Fruit fly (Drosophila melanogaster) whole organism, embryonic: ENCODE results near the gene CG33768.
A peak's percentile ranks its signal among the peaks of the same experiment; 100 is the strongest.

Source experiments
- Atf6 ChIP-seq: fragments of 200-800 bp; sonication (Bioruptor generic); IDR thresholded peaks from 2 replicates; pipeline ENCODE4 v1.3.6; 2022; ENCODE audit warnings: missing biosample characterization, missing genetic modification characterization
- B-H1 ChIP-seq: fragments of 200-800 bp; sonication (Bioruptor generic); IDR thresholded peaks from 3 replicates; pipeline ENCODE4 v1.3.6; 2022; ENCODE audit warnings: missing biosample characterization, missing genetic modification characterization
- B-H2 ChIP-seq: fragments of 200-800 bp; sonication (Bioruptor generic); optimal IDR thresholded peaks from 2 replicates; lab custom pipeline; 2018; ENCODE audit warnings: missing biosample characterization, mild to moderate bottlenecking, missing genetic modification characterization
- BtbVII ChIP-seq: fragments of 200-800 bp; sonication (Bioruptor generic); optimal IDR thresholded peaks from 3 replicates; lab custom pipeline; 2017; ENCODE audit warnings: missing biosample characterization, mild to moderate bottlenecking, missing genetic modification characterization
- CG10979 ChIP-seq: fragments of 200-800 bp; sonication (Bioruptor generic); optimal IDR thresholded peaks from 2 replicates; lab custom pipeline; 2018; ENCODE audit warnings: missing biosample characterization, mild to moderate bottlenecking, missing genetic modification characterization, moderate library complexity
- CG11093 ChIP-seq: fragments of 200-800 bp; sonication (Bioruptor generic); IDR thresholded peaks from 3 replicates; pipeline ENCODE4 v1.3.6; 2022; ENCODE audit warnings: missing biosample characterization, missing genetic modification characterization
- CG11504 ChIP-seq: fragments of 200-800 bp; sonication (Bioruptor generic); optimal IDR thresholded peaks from 3 replicates; lab custom pipeline; 2019; ENCODE audit warnings: missing biosample characterization, mild to moderate bottlenecking, missing genetic modification characterization, moderate library complexity
- CG11723 ChIP-seq: fragments of 200-800 bp; sonication (Bioruptor generic); optimal IDR thresholded peaks from 2 replicates; lab custom pipeline; 2017; ENCODE audit warnings: missing biosample characterization, mild to moderate bottlenecking, missing genetic modification characterization
- CG12104 ChIP-seq: fragments of 200-800 bp; sonication (Bioruptor generic); optimal IDR thresholded peaks from 3 replicates; lab custom pipeline; 2016; ENCODE audit warnings: missing biosample characterization, missing genetic modification characterization
- CG12155 ChIP-seq: fragments of 200-800 bp; sonication (Bioruptor generic); optimal IDR thresholded peaks from 3 replicates; lab custom pipeline; 2016; ENCODE audit warnings: missing biosample characterization, missing genetic modification characterization
- CG12299 ChIP-seq: fragments of 200-800 bp; sonication (Bioruptor generic); optimal IDR thresholded peaks from 2 replicates; lab custom pipeline; 2018; ENCODE audit warnings: missing biosample characterization, mild to moderate bottlenecking, missing genetic modification characterization
- CG12769 ChIP-seq: fragments of 200-800 bp; sonication (Bioruptor generic); optimal IDR thresholded peaks from 2 replicates; lab custom pipeline; 2019; ENCODE audit warnings: missing biosample characterization, mild to moderate bottlenecking, missing genetic modification characterization, moderate library complexity
- CG13123 ChIP-seq: fragments of 200-800 bp; sonication (Bioruptor generic); optimal IDR thresholded peaks from 2 replicates; lab custom pipeline; 2016; ENCODE audit warnings: missing biosample characterization, missing genetic modification characterization
- CG13296 ChIP-seq: fragments of 200-800 bp; sonication (Bioruptor generic); optimal IDR thresholded peaks from 3 replicates; lab custom pipeline; 2018; ENCODE audit warnings: missing biosample characterization, mild to moderate bottlenecking, missing genetic modification characterization
- CG15479 ChIP-seq: fragments of 200-800 bp; sonication (Bioruptor generic); optimal IDR thresholded peaks from 3 replicates; lab custom pipeline; 2019; ENCODE audit warnings: missing biosample characterization, mild to moderate bottlenecking, missing genetic modification characterization, moderate library complexity
- CG1603 ChIP-seq: fragments of 200-800 bp; sonication (Bioruptor generic); optimal IDR thresholded peaks from 2 replicates; lab custom pipeline; 2019; ENCODE audit warnings: missing biosample characterization, mild to moderate bottlenecking, missing genetic modification characterization, moderate library complexity
- CG31224 ChIP-seq: fragments of 200-800 bp; sonication (Bioruptor generic); IDR thresholded peaks from 2 replicates; pipeline ENCODE4 v1.3.6; 2022; ENCODE audit warnings: missing biosample characterization, missing genetic modification characterization
- CG3838 ChIP-seq: fragments of 200-800 bp; sonication (Bioruptor generic); optimal IDR thresholded peaks from 3 replicates; lab custom pipeline; 2016; ENCODE audit warnings: missing biosample characterization, missing genetic modification characterization
- CG4424 ChIP-seq: fragments of 200-800 bp; sonication (Bioruptor generic); optimal IDR thresholded peaks from 3 replicates; lab custom pipeline; 2016; ENCODE audit warnings: missing biosample characterization, missing genetic modification characterization
- CG6254 ChIP-seq: fragments of 200-800 bp; sonication (Bioruptor generic); optimal IDR thresholded peaks from 3 replicates; lab custom pipeline; 2017; ENCODE audit warnings: mild to moderate bottlenecking, missing biosample characterization, missing genetic modification reagents, missing genetic modification characterization
- CG6765 ChIP-seq: fragments of 200-800 bp; sonication (Bioruptor generic); optimal IDR thresholded peaks from 3 replicates; lab custom pipeline; 2017; ENCODE audit warnings: missing biosample characterization, mild to moderate bottlenecking, missing genetic modification characterization
- CG7357 ChIP-seq: fragments of 200-800 bp; sonication (Bioruptor generic); IDR thresholded peaks from 3 replicates; pipeline ENCODE4 v1.3.6; 2022; ENCODE audit warnings: missing biosample characterization, missing genetic modification characterization
- CG7372 ChIP-seq: fragments of 200-800 bp; sonication (Bioruptor generic); IDR thresholded peaks from 2 replicates; pipeline ENCODE4 v1.3.6; 2022; ENCODE audit warnings: missing biosample characterization, missing genetic modification characterization
- CG7839 ChIP-seq: fragments of 200-800 bp; sonication (Bioruptor generic); optimal IDR thresholded peaks from 3 replicates; lab custom pipeline; 2018; ENCODE audit warnings: missing biosample characterization, mild to moderate bottlenecking, missing genetic modification characterization, moderate library complexity
- Dek ChIP-seq: fragments of 200-800 bp; sonication (Bioruptor generic); optimal IDR thresholded peaks from 3 replicates; lab custom pipeline; 2019; ENCODE audit warnings: missing biosample characterization, mild to moderate bottlenecking, missing genetic modification characterization, moderate library complexity
- Dll ChIP-seq: fragments of 200-800 bp; sonication (Bioruptor generic); IDR thresholded peaks from 4 replicates; pipeline ENCODE4 v1.3.6; 2022; ENCODE audit warnings: missing biosample characterization, missing genetic modification characterization; ENCODE audit not compliant: partially characterized antibody
- H15 ChIP-seq: fragments of 200-800 bp; sonication (Bioruptor generic); IDR thresholded peaks from 3 replicates; pipeline ENCODE4 v1.3.6; 2022; ENCODE audit warnings: missing biosample characterization, missing genetic modification characterization
- HmgZ ChIP-seq: fragments of 200-800 bp; sonication (Bioruptor generic); optimal IDR thresholded peaks from 2 replicates; lab custom pipeline; 2018; ENCODE audit warnings: missing biosample characterization, mild to moderate bottlenecking, missing genetic modification characterization
- Hr39 ChIP-seq: fragments of >200 bp; optimal IDR thresholded peaks from 2 replicates; lab custom pipeline; 2017
- Hsf ChIP-seq: fragments of 200-800 bp; sonication (Bioruptor generic); optimal IDR thresholded peaks from 3 replicates; lab custom pipeline; 2016; ENCODE audit warnings: missing biosample characterization, missing genetic modification characterization
- Mad ChIP-seq: fragments of 200-800 bp; sonication (Bioruptor generic); optimal IDR thresholded peaks from 2 replicates; lab custom pipeline; 2016; ENCODE audit warnings: missing biosample characterization, missing genetic modification characterization
- Mrtf ChIP-seq: fragments of 200-800 bp; sonication (Bioruptor generic); IDR thresholded peaks from 3 replicates; pipeline ENCODE4 v1.3.6; 2022; ENCODE audit warnings: missing biosample characterization, missing genetic modification characterization
- NK7.1 ChIP-seq: fragments of 200-800 bp; sonication (Bioruptor generic); optimal IDR thresholded peaks from 3 replicates; lab custom pipeline; 2016; ENCODE audit warnings: missing biosample characterization, missing genetic modification characterization
- Sox102F ChIP-seq: fragments of 200-800 bp; sonication (Bioruptor generic); optimal IDR thresholded peaks from 2 replicates; lab custom pipeline; 2018; ENCODE audit warnings: missing biosample characterization, mild to moderate bottlenecking, missing genetic modification characterization, moderate library complexity
- Stat92E ChIP-seq, 3 experiments: fragments of >200 bp in 2 of 3; fragments of 200-800 bp in 1 of 3; sonication (Bioruptor generic) in 1 of 3; optimal IDR thresholded peaks; 2 replicates each; lab custom pipeline; 2017 to 2019; ENCODE audit warnings: missing biosample characterization in 3 of 3, missing genetic modification characterization in 3 of 3, mild to moderate bottlenecking in 1 of 3, moderate library complexity in 1 of 3
- Usf ChIP-seq: fragments of 200-800 bp; sonication (Bioruptor generic); optimal IDR thresholded peaks from 2 replicates; lab custom pipeline; 2017; ENCODE audit warnings: missing genotype, missing biosample characterization, missing genetic modification characterization
- YL-1 ChIP-seq: fragments of 200-800 bp; sonication (Bioruptor generic); optimal IDR thresholded peaks from 3 replicates; lab custom pipeline; 2017; ENCODE audit warnings: missing biosample characterization, mild to moderate bottlenecking, missing genetic modification characterization
- ab ChIP-seq: fragments of 200-800 bp; sonication (Bioruptor generic); optimal IDR thresholded peaks from 2 replicates; lab custom pipeline; 2016; ENCODE audit warnings: missing biosample characterization, missing genetic modification characterization
- ac ChIP-seq: fragments of 200-800 bp; sonication (Bioruptor generic); optimal IDR thresholded peaks from 3 replicates; lab custom pipeline; 2017; ENCODE audit warnings: missing biosample characterization, mild to moderate bottlenecking, missing genetic modification characterization
- aop ChIP-seq: fragments of 200-800 bp; sonication (Bioruptor generic); IDR thresholded peaks from 2 replicates; pipeline ENCODE4 v1.3.6; 2022; ENCODE audit warnings: missing biosample characterization, missing genetic modification characterization
- ato ChIP-seq: fragments of 200-800 bp; sonication (Bioruptor generic); IDR thresholded peaks from 2 replicates; pipeline ENCODE4 v1.3.6; 2022; ENCODE audit warnings: missing biosample characterization, missing genetic modification characterization; ENCODE audit not compliant: partially characterized antibody
- btn ChIP-seq: fragments of 200-800 bp; sonication (Bioruptor generic); optimal IDR thresholded peaks from 2 replicates; lab custom pipeline; 2016; ENCODE audit warnings: missing biosample characterization, missing genetic modification characterization
- chinmo ChIP-seq: fragments of 200-800 bp; sonication (Bioruptor generic); IDR thresholded peaks from 4 replicates; pipeline ENCODE4 v1.3.6; 2022; ENCODE audit warnings: missing biosample characterization, missing genetic modification characterization; ENCODE audit not compliant: partially characterized antibody
- crp ChIP-seq, 2 experiments: fragments of 200-800 bp; sonication (Bioruptor generic); optimal IDR thresholded peaks; 2 replicates in 1 of 2; 3 replicates in 1 of 2; lab custom pipeline; 2017; ENCODE audit warnings: missing biosample characterization in 2 of 2, missing genetic modification characterization in 2 of 2, mild to moderate bottlenecking in 1 of 2, moderate library complexity in 1 of 2
- gro ChIP-seq: fragments of 200-800 bp; sonication (Bioruptor generic); optimal IDR thresholded peaks from 2 replicates; lab custom pipeline; 2016; ENCODE audit warnings: missing biosample characterization, missing genetic modification characterization
- jumu ChIP-seq: fragments of 200-800 bp; sonication (Bioruptor generic); optimal IDR thresholded peaks from 3 replicates; lab custom pipeline; 2016; ENCODE audit warnings: missing biosample characterization, missing genetic modification characterization
- prd ChIP-seq, 3 experiments: fragments of >200 bp in 2 of 3; fragments of 200-800 bp in 1 of 3; sonication (Bioruptor generic) in 1 of 3; optimal IDR thresholded peaks in 2 of 3; IDR thresholded peaks in 1 of 3; 2 replicates in 2 of 3; 3 replicates in 1 of 3; pipeline versions ENCODE4 v1.3.6 to Lab custom; 2017 to 2022; ENCODE audit warnings: missing biosample characterization in 1 of 3, missing genetic modification characterization in 1 of 3
- psq ChIP-seq: fragments of 200-800 bp; sonication (Bioruptor generic); optimal IDR thresholded peaks from 2 replicates; lab custom pipeline; 2017; ENCODE audit warnings: missing biosample characterization, missing genetic modification characterization
- rib ChIP-seq: fragments of 200-800 bp; sonication (Bioruptor generic); IDR thresholded peaks from 2 replicates; pipeline ENCODE4 v1.3.6; 2022; ENCODE audit warnings: missing biosample characterization, missing genetic modification characterization
- stwl ChIP-seq: fragments of 200-800 bp; sonication (Bioruptor generic); optimal IDR thresholded peaks from 3 replicates; lab custom pipeline; 2018; ENCODE audit warnings: missing biosample characterization, mild to moderate bottlenecking, missing genetic modification characterization, moderate library complexity
- tin ChIP-seq: fragments of 200-800 bp; sonication (Bioruptor generic); optimal IDR thresholded peaks from 3 replicates; lab custom pipeline; 2016; ENCODE audit warnings: missing biosample characterization, missing genetic modification characterization

The CG33768 gene

dm6 chr3L:22665110-22665509 lies 18.1 kb downstream of the CG33768 start (continued):
- TF ChIP-seq CG3838 (GFP tag; lab: Kevin White, UChicago) = no peak
- TF ChIP-seq CG12299 = no peak
- no peak for TF ChIP-seq btn (GFP tag; lab: Kevin White, UChicago)
- TF ChIP-seq CG11723 (GFP tag; lab: Kevin White, UChicago) = no peak
- no peak for TF ChIP-seq B-H2 (GFP tag; lab: Kevin White, UChicago)
- no peak for TF ChIP-seq gro (GFP tag; lab: Kevin White, UChicago)
- TF ChIP-seq aop (GFP tag; lab: Robert Waterston, UW) = no peak
- no peak; the same call in 2 of the 3 replicates for TF ChIP-seq B-H1 (GFP tag; lab: Robert Waterston, UW)
- no peak for TF ChIP-seq rib (GFP tag; lab: Robert Waterston, UW)
- no peak for TF ChIP-seq CG11093 (GFP tag; lab: Robert Waterston, UW)
- TF ChIP-seq jumu (GFP tag; lab: Kevin White, UChicago) = no peak
- no peak for TF ChIP-seq psq (GFP tag; lab: Kevin White, UChicago)
- peak; percentile 62 for TF ChIP-seq CG1603 (tag; lab: Kevin White, UChicago)
- no peak for TF ChIP-seq Dek (tag; lab: Kevin White, UChicago)
- TF ChIP-seq CG6254 (GFP tag; lab: Kevin White, UChicago) = no peak
- peak; percentile 17 for TF ChIP-seq Hsf (GFP tag; lab: Kevin White, UChicago)
- no peak for TF ChIP-seq ato (GFP tag; lab: Robert Waterston, UW)
- TF ChIP-seq HmgZ (tag; lab: Kevin White, UChicago) = no peak
- no peak for TF ChIP-seq CG13296
- TF ChIP-seq CG12155 = no peak
- no peak for TF ChIP-seq ac (GFP tag; lab: Kevin White, UChicago)
- peak; percentile 44 for TF ChIP-seq CG12769 (tag; lab: Kevin White, UChicago)
- TF ChIP-seq CG6765 = no peak
- TF ChIP-seq CG10979 (tag; lab: Kevin White, UChicago) = no peak
- TF ChIP-seq CG7372 (GFP tag; lab: Robert Waterston, UW) = no peak
- no peak for TF ChIP-seq Mad
- peak; percentile 35 for TF ChIP-seq CG7839
- TF ChIP-seq Hr39 = no peak
- 0 out of 3 replicates have a peak, but pooled peaks have one; percentile 24 for TF ChIP-seq H15 (GFP tag; lab: Robert Waterston, UW)
- TF ChIP-seq Sox102F (GFP tag; lab: Kevin White, UChicago) = peak; percentile 21
- peak; percentile 52; the same call in 1 of the 2 replicates for TF ChIP-seq Atf6
- TF ChIP-seq Stat92E (GFP tag; optimal IDR thresholded peaks at IDR 0.05; lab: Kevin White, UChicago) = no peak
- no peak for TF ChIP-seq CG13123
- no peak for TF ChIP-seq Usf (GFP tag; lab: Kevin White, UChicago)
- TF ChIP-seq CG7357 (GFP tag; lab: Robert Waterston, UW) = no peak
- TF ChIP-seq crp (GFP tag; optimal IDR thresholded peaks at IDR 0.05; lab: Kevin White, UChicago) = no peak
- peak; percentile 21 for TF ChIP-seq CG4424 (GFP tag; lab: Kevin White, UChicago)
- no peak for TF ChIP-seq prd (optimal IDR thresholded peaks at IDR 0.05; lab: Kevin White, UChicago)
- TF ChIP-seq prd (GFP tag; IDR thresholded peaks at IDR 0.05; lab: Robert Waterston, UW) = peak; percentile 72; the same call in 2 of the 3 replicates
- no peak for TF ChIP-seq Dll (GFP tag; lab: Robert Waterston, UW)
- no peak for TF ChIP-seq BtbVII
- TF ChIP-seq Mrtf = no peak
- peak; percentile 53 for TF ChIP-seq CG11504 (tag; lab: Kevin White, UChicago)
- TF ChIP-seq tin (GFP tag; lab: Kevin White, UChicago) = peak; percentile 21
- no peak for TF ChIP-seq NK7.1 (GFP tag; lab: Kevin White, UChicago)
- no peak for TF ChIP-seq chinmo (GFP tag; lab: Robert Waterston, UW)
- TF ChIP-seq YL-1 (GFP tag; lab: Kevin White, UChicago) = no peak
- no peak for TF ChIP-seq CG15479 (GFP tag; lab: Kevin White, UChicago)
- TF ChIP-seq stwl = no peak
- TF ChIP-seq CG12104 (GFP tag; lab: Kevin White, UChicago) = no peak
- no peak for TF ChIP-seq ab
- no peak for TF ChIP-seq CG31224 (GFP tag; lab: Robert Waterston, UW)
